Worm (Caenorhabditis elegans): ENCODE measurements around the gene oat-1.

oat-1 gene

DNA sequence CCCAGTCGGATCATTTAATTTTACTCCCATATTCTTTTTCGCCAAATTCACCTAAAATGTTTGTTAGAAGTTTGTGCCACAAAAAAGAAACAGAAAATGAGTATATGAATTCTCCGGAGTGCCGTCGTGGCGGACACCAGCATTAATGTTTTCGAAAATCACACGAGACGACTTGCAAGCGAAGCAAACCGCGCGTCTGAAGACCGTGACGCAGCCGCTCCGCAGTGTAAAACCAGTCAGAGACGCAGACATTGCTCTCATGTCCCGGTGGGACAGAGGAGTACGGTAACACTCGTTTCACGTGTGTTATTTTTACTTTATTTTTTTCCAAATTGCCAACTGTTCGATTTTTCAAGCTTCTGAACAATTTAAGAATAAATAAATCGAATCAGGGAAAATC lies 39.7 kb downstream of the oat-1 start, which contains the start of the genes T26A8.4 and pdtf-1 (continued):
- TF ChIP-seq zfh-2 (GFP tag; conservative IDR thresholded peaks at IDR 0.05) (no peak), nhr-27 (tag; optimal IDR thresholded peaks at IDR 0.05) (no peak), unc-130 (GFP tag; optimal IDR thresholded peaks at IDR 0.05) (peak; percentile 78), aptf-2 (GFP tag; conservative IDR thresholded peaks at IDR 0.05) (no peak), K12H6.12 (tag; optimal IDR thresholded peaks at IDR 0.05) (peak; percentile 90), ztf-25 (GFP tag; IDR thresholded peaks at IDR 0.05) (no peak), lin-40 (tag; optimal IDR thresholded peaks at IDR 0.05) (peak; percentile 80), ekl-4 (GFP tag; IDR thresholded peaks at IDR 0.05) (peak; percentile 92), die-1 (tag; optimal IDR thresholded peaks at IDR 0.05) (no peak), cebp-2 (GFP tag; IDR thresholded peaks at IDR 0.05) (no peak), snpc-3.4 (tag; optimal IDR thresholded peaks at IDR 0.05) (peak; percentile 46), nhr-120 (GFP tag; IDR thresholded peaks at IDR 0.05) (no peak), cebp-1 (GFP tag; IDR thresholded peaks at IDR 0.05) (peak; percentile 72; the same call in 1 of the 2 replicates), cebp-1 (tag; optimal IDR thresholded peaks at IDR 0.05) (peak; percentile 78), D2030.7 (GFP tag; IDR thresholded peaks at IDR 0.05) (peak; percentile 88), ceh-27 (GFP tag; optimal IDR thresholded peaks at IDR 0.05) (peak; percentile 97), nfyb-1 (GFP tag; IDR thresholded peaks at IDR 0.05) (peak; percentile 96), attf-3 (GFP tag; conservative IDR thresholded peaks at IDR 0.05) (peak; percentile 77), chd-7 (tag; optimal IDR thresholded peaks at IDR 0.05) (peak; percentile 41), madf-3 (GFP tag; IDR thresholded peaks at IDR 0.05) (peak; percentile 99), rec-8 (tag; optimal IDR thresholded peaks at IDR 0.05) (no peak), F23B12.7 (tag; optimal IDR thresholded peaks at IDR 0.05; ENCODE audit: insufficient read depth) (peak; percentile 92), ztf-3 (GFP tag; optimal IDR thresholded peaks at IDR 0.05) (no peak), mcd-1 (GFP tag; IDR thresholded peaks at IDR 0.05) (peak; percentile 83), ceh-100 (GFP tag; IDR thresholded peaks at IDR 0.05) (peak; percentile 60; the same call in 1 of the 2 replicates), hsf-1 (GFP tag; IDR thresholded peaks at IDR 0.05) (peak; percentile 70), sptf-2 (GFP tag; optimal IDR thresholded peaks at IDR 0.05) (no peak), tbx-9 (tag; optimal IDR thresholded peaks at IDR 0.05; ENCODE audit: borderline replicate concordance) (no peak), gei-17 (GFP tag; optimal IDR thresholded peaks at IDR 0.05) (no peak), pbrm-1 (GFP tag; IDR thresholded peaks at IDR 0.05) (peak; percentile 95), him-1 (tag; optimal IDR thresholded peaks at IDR 0.05) (no peak), nhr-90 (tag; optimal IDR thresholded peaks at IDR 0.05) (no peak), Y53F4B.3 (GFP tag; IDR thresholded peaks at IDR 0.05) (no peak), T26A5.8 (tag; optimal IDR thresholded peaks at IDR 0.05) (no peak), pha-4 (tag; optimal IDR thresholded peaks at IDR 0.05) (peak; percentile 50), let-526 (GFP tag; IDR thresholded peaks at IDR 0.05) (peak; percentile 75; the same call in 1 of the 2 replicates), lin-35 (GFP tag; optimal IDR thresholded peaks at IDR 0.05) (peak in 2 of 3 experiments; percentile 45 to 76), B0019.2 (GFP tag; conservative IDR thresholded peaks at IDR 0.05) (peak; percentile 65), dpff-1 (tag; optimal IDR thresholded peaks at IDR 0.05) (no peak), egrh-3 (GFP tag; IDR thresholded peaks at IDR 0.05) (peak; percentile 63), Y95B8A.8 (GFP tag; IDR thresholded peaks at IDR 0.05) (peak; percentile 68; the same call in 1 of the 2 replicates), akir-1 (GFP tag; optimal IDR thresholded peaks at IDR 0.05) (no peak), C17E4.6 (GFP tag; IDR thresholded peaks at IDR 0.05) (peak; percentile 79), somi-1 (GFP tag; optimal IDR thresholded peaks at IDR 0.05) (peak; percentile 58), bed-1 (GFP tag; IDR thresholded peaks at IDR 0.05) (no peak), rcor-1 (GFP tag; IDR thresholded peaks at IDR 0.05) (peak; percentile 89), T07F8.4 (tag; optimal IDR thresholded peaks at IDR 0.05) (no peak), lag-1 (GFP tag; IDR thresholded peaks at IDR 0.05) (no peak)

Measured in whole organism, young adult.